Worm (Caenorhabditis elegans) whole organism, late embryonic: Measurements from ENCODE around the gene asns-2.

Experiments
- C08G9.2 ChIP-seq: sonication (generic microtip); optimal IDR thresholded peaks from 2 replicates; lab custom pipeline; 2016; ENCODE audit warnings: mild to moderate bottlenecking, missing genetic modification characterization, moderate library complexity, missing compliant biosample characterization
- C38D4.7 ChIP-seq: fragments of 200-800 bp; sonication (Bioruptor generic); optimal IDR thresholded peaks from 2 replicates; lab custom pipeline; 2018; ENCODE audit warnings: mild to moderate bottlenecking, missing genetic modification characterization, moderate library complexity, missing compliant biosample characterization
- K09A11.1 ChIP-seq: sonication (generic microtip); optimal IDR thresholded peaks from 2 replicates; lab custom pipeline; 2017; ENCODE audit warnings: antibody characterized with exemption, mild to moderate bottlenecking, missing genetic modification characterization, missing compliant biosample characterization; ENCODE audit not compliant: insufficient read depth
- T23F11.4 ChIP-seq: fragments of 200-800 bp; sonication (Bioruptor generic); optimal IDR thresholded peaks from 2 replicates; lab custom pipeline; 2018; ENCODE audit warnings: mild to moderate bottlenecking, missing genetic modification characterization, missing compliant biosample characterization
- Y22D7AL.16 ChIP-seq: sonication (generic microtip); optimal IDR thresholded peaks from 2 replicates; lab custom pipeline; 2016; ENCODE audit warnings: missing genetic modification characterization, missing compliant biosample characterization
- ceh-14 ChIP-seq: sonication (generic microtip); optimal IDR thresholded peaks from 2 replicates; lab custom pipeline; 2016; ENCODE audit warnings: missing genotype, missing genetic modification characterization, missing compliant biosample characterization
- ceh-22 ChIP-seq: sonication (generic microtip); optimal IDR thresholded peaks from 2 replicates; lab custom pipeline; 2017; ENCODE audit warnings: missing biosample characterization, missing genetic modification characterization
- ceh-31 ChIP-seq: sonication (generic microtip); optimal IDR thresholded peaks from 2 replicates; lab custom pipeline; 2016; ENCODE audit warnings: missing genetic modification characterization, missing compliant biosample characterization
- ceh-9 ChIP-seq: sonication (generic microtip); optimal IDR thresholded peaks from 2 replicates; lab custom pipeline; 2016; ENCODE audit warnings: mild to moderate bottlenecking, missing genetic modification characterization, inconsistent platforms, missing compliant biosample characterization
- dmd-4 ChIP-seq: sonication (generic microtip); optimal IDR thresholded peaks from 2 replicates; lab custom pipeline; 2016; ENCODE audit warnings: borderline replicate concordance, missing genetic modification characterization, missing compliant biosample characterization
- elt-4 ChIP-seq: sonication (generic microtip); optimal IDR thresholded peaks from 2 replicates; lab custom pipeline; 2016; ENCODE audit warnings: missing genetic modification characterization, missing compliant biosample characterization
- eyg-1 ChIP-seq: sonication (generic microtip); optimal IDR thresholded peaks from 2 replicates; lab custom pipeline; 2016; ENCODE audit warnings: missing genotype, missing genetic modification characterization, missing compliant biosample characterization
- fax-1 ChIP-seq: sonication (generic microtip); optimal IDR thresholded peaks from 2 replicates; lab custom pipeline; 2016; ENCODE audit warnings: missing genotype, missing genetic modification characterization, missing compliant biosample characterization
- fkh-6 ChIP-seq: sonication (generic microtip); optimal IDR thresholded peaks from 2 replicates; lab custom pipeline; 2016; ENCODE audit warnings: missing genetic modification characterization, missing compliant biosample characterization
- gmeb-2 ChIP-seq: sonication (generic microtip); optimal IDR thresholded peaks from 2 replicates; lab custom pipeline; 2016; ENCODE audit warnings: missing genetic modification characterization, inconsistent platforms, missing compliant biosample characterization
- hlh-15 ChIP-seq: sonication (generic microtip); optimal IDR thresholded peaks from 2 replicates; lab custom pipeline; 2016; ENCODE audit warnings: missing genetic modification characterization, missing compliant biosample characterization
- hlh-6 ChIP-seq: sonication (generic microtip); optimal IDR thresholded peaks from 2 replicates; lab custom pipeline; 2016; ENCODE audit warnings: missing genotype, missing genetic modification characterization, missing compliant biosample characterization
- hlh-8 ChIP-seq: sonication (generic microtip); optimal IDR thresholded peaks from 2 replicates; lab custom pipeline; 2016; ENCODE audit warnings: missing genotype, missing genetic modification characterization, missing compliant biosample characterization
- madf-2 ChIP-seq: sonication (generic microtip); optimal IDR thresholded peaks from 2 replicates; lab custom pipeline; 2017; ENCODE audit warnings: missing genetic modification characterization, missing compliant biosample characterization
- mec-3 ChIP-seq: sonication (generic microtip); optimal IDR thresholded peaks from 2 replicates; lab custom pipeline; 2016; ENCODE audit warnings: borderline replicate concordance, missing genetic modification characterization, missing compliant biosample characterization
- nhr-11 ChIP-seq: fragments of 150-350 bp; optimal IDR thresholded peaks from 2 replicates; lab custom pipeline; 2014; ENCODE audit warnings: missing biosample characterization, missing genetic modification characterization
- nhr-232 ChIP-seq: sonication (generic microtip); optimal IDR thresholded peaks from 2 replicates; lab custom pipeline; 2016; ENCODE audit warnings: missing genetic modification characterization, missing compliant biosample characterization
- npax-4 ChIP-seq: sonication (generic microtip); optimal IDR thresholded peaks from 2 replicates; lab custom pipeline; 2016; ENCODE audit warnings: missing genetic modification characterization, missing compliant biosample characterization
- odd-2 ChIP-seq: sonication (generic microtip); optimal IDR thresholded peaks from 2 replicates; lab custom pipeline; 2017; ENCODE audit warnings: antibody characterized with exemption, mild to moderate bottlenecking, missing genetic modification characterization, missing compliant biosample characterization
- pha-2 ChIP-seq: sonication (generic microtip); optimal IDR thresholded peaks from 2 replicates; lab custom pipeline; 2017; ENCODE audit warnings: mild to moderate bottlenecking, missing genetic modification characterization, missing compliant biosample characterization
- pha-4 ChIP-seq: fragments of 150-350 bp; optimal IDR thresholded peaks from 2 replicates; lab custom pipeline; 2018; ENCODE audit warnings: missing biosample characterization, missing genetic modification reagents, missing genetic modification characterization
- pqm-1 ChIP-seq: sonication (generic microtip); optimal IDR thresholded peaks from 2 replicates; lab custom pipeline; 2016; ENCODE audit warnings: missing genetic modification characterization, missing compliant biosample characterization
- pros-1 ChIP-seq: fragments of 150-350 bp; optimal IDR thresholded peaks from 2 replicates; lab custom pipeline; 2014; ENCODE audit warnings: missing biosample characterization, missing genetic modification reagents, missing genetic modification characterization
- ref-2 ChIP-seq: sonication (generic microtip); optimal IDR thresholded peaks from 2 replicates; lab custom pipeline; 2016; ENCODE audit warnings: missing genetic modification characterization, missing compliant biosample characterization
- rnt-1 ChIP-seq: sonication (generic microtip); optimal IDR thresholded peaks from 2 replicates; lab custom pipeline; 2016; ENCODE audit warnings: missing genetic modification characterization, missing compliant biosample characterization
- sox-2 ChIP-seq: fragments of 200-800 bp; sonication (Bioruptor generic); IDR thresholded peaks from 2 replicates; pipeline ENCODE4 v1.3.6; 2022; ENCODE audit warnings: missing genetic modification reagents, missing genetic modification characterization, missing compliant biosample characterization
- tbx-2 ChIP-seq: sonication (generic microtip); optimal IDR thresholded peaks from 2 replicates; lab custom pipeline; 2016; ENCODE audit warnings: missing genetic modification characterization, missing compliant biosample characterization
- ttx-3 ChIP-seq: sonication (generic microtip); optimal IDR thresholded peaks from 2 replicates; lab custom pipeline; 2016; ENCODE audit warnings: missing genetic modification reagents, missing genetic modification characterization, missing compliant biosample characterization
- unc-3 ChIP-seq, 2 experiments: fragments of 200-800 bp in 1 of 2; sonication (Bioruptor generic) in 1 of 2; sonication (generic microtip) in 1 of 2; conservative IDR thresholded peaks in 1 of 2; optimal IDR thresholded peaks in 1 of 2; 2 replicates each; pipeline versions ENCODE4 v1.3.6 to Lab custom; 2016 to 2022; ENCODE audit warnings: missing compliant biosample characterization in 2 of 2, missing genetic modification characterization in 2 of 2, missing genetic modification reagents in 1 of 2
- unc-55 ChIP-seq: sonication (generic microtip); optimal IDR thresholded peaks from 2 replicates; lab custom pipeline; 2017; ENCODE audit warnings: missing biosample characterization, missing genetic modification reagents, missing genetic modification characterization
- unc-86 ChIP-seq: sonication (generic microtip); optimal IDR thresholded peaks from 2 replicates; lab custom pipeline; 2016; ENCODE audit warnings: missing genetic modification characterization, missing compliant biosample characterization
- ztf-16 ChIP-seq: sonication (generic microtip); optimal IDR thresholded peaks from 2 replicates; lab custom pipeline; 2017; ENCODE audit warnings: missing genetic modification characterization, missing compliant biosample characterization

The asns-2 gene

ce11 chrX:8750660-8751059 lies at the start of gene asns-2:
TSS of gene asns-2 (minus strand) at chrX:8750941.
- TF ChIP-seq npax-4 (tag; lab: Kevin White, UChicago), result no peak
- no peak for TF ChIP-seq madf-2 (tag; lab: Kevin White, UChicago)
- TF ChIP-seq hlh-15, result no peak
- TF ChIP-seq K09A11.1 (tag; lab: Kevin White, UChicago), result no peak
- TF ChIP-seq eyg-1, result no peak
- TF ChIP-seq unc-86 (tag; lab: Kevin White, UChicago), result no peak
- no peak for TF ChIP-seq dmd-4
- no peak for TF ChIP-seq ref-2
- TF ChIP-seq fkh-6, result no peak
- TF ChIP-seq tbx-2 (tag; lab: Kevin White, UChicago), result no peak
- TF ChIP-seq sox-2 (GFP tag; lab: Robert Waterston, UW), result no peak
- TF ChIP-seq rnt-1 (tag; lab: Kevin White, UChicago), result no peak
- TF ChIP-seq ttx-3 (tag; lab: Kevin White, UChicago), result no peak
- no peak for TF ChIP-seq elt-4 (tag; lab: Kevin White, UChicago)

ce11 chrX:8800355-8800754 lies 49.6 kb upstream of the asns-2 start:
- TF ChIP-seq pros-1 (tag; lab: Kevin White, UChicago), result no peak
- no peak for TF ChIP-seq ceh-22 (tag; lab: Kevin White, UChicago)
- no peak for TF ChIP-seq unc-55 (GFP tag; lab: Kevin White, UChicago)
- no peak for TF ChIP-seq eyg-1
- TF ChIP-seq madf-2 (tag; lab: Kevin White, UChicago), result no peak
- no peak for TF ChIP-seq ceh-14 (tag; lab: Kevin White, UChicago)
- no peak for TF ChIP-seq hlh-15
- TF ChIP-seq tbx-2 (tag; lab: Kevin White, UChicago), result no peak
- no peak for TF ChIP-seq unc-3 (GFP tag; conservative IDR thresholded peaks at IDR 0.05; lab: Robert Waterston, UW)
- no peak for TF ChIP-seq unc-3 (tag; optimal IDR thresholded peaks at IDR 0.05; lab: Kevin White, UChicago)
- TF ChIP-seq hlh-6 (tag; lab: Kevin White, UChicago), result no peak
- TF ChIP-seq pqm-1 (tag; lab: Kevin White, UChicago), result no peak
- TF ChIP-seq, all 69 proteins: peak for 0

ce11 chrX:8799925-8800324 lies 49.2 kb upstream of the asns-2 start:
- TF ChIP-seq nhr-11 (tag; lab: Kevin White, UChicago), result no peak
- no peak for TF ChIP-seq odd-2
- no peak for TF ChIP-seq tbx-2 (tag; lab: Kevin White, UChicago)
- TF ChIP-seq ceh-9 (tag; lab: Kevin White, UChicago), result no peak
- TF ChIP-seq, all 69 proteins: peak for 0

DNA sequence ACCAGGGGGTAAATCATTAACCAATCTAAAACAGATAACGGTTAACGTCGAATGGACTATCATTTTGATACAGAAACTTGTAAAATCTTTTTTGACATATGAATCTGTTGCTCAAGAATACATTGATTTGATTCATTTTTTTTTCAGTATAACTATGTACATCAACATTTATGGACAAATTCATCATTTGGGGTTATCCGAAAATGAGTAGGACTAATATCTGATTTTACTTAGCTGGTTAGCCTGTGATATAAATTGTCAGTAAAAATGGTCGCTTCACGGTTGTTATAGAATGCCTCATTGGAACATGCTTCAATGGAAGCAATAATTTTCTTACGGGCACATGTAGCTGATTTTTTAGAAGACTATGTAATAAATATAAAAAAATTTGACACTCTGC lies 46.9 kb upstream of the asns-2 start:
- TF ChIP-seq ref-2 (no peak), ztf-16 (tag; lab: Kevin White, UChicago) (no peak), pha-4 (tag; lab: Kevin White, UChicago) (no peak), ceh-31 (no peak), Y22D7AL.16 (tag; lab: Kevin White, UChicago) (no peak), hlh-8 (tag; lab: Kevin White, UChicago) (no peak), fax-1 (tag; lab: Kevin White, UChicago) (no peak), pha-2 (no peak), mec-3 (no peak), gmeb-2 (no peak), nhr-232 (tag; lab: Kevin White, UChicago) (no peak), C38D4.7 (no peak)

DNA sequence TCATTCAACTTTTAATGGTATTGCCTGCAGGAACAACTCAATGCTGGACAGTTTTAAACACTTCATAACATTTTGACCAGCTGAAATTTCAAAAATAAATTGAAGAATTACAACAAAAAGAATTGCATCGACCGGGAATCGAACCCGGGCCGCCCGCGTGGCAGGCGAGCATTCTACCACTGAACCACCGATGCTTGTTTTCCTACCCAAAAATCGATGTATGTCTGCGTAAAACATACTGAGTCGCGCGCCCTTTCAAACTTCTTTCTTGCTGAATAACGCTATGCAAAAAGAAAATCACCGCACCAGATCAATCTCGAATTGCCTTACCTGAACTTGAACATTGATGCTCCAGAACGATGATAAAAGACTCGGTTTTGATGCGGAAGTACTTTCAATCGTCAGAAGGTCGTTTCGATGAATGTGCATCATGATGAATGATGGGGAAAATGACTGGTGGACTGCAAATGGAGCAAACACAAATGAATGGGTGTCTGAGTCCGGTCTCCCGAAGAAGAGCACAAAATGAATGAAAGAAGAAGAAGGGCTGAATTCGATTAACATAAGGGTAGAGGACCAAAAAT lies 46.0 kb upstream of the asns-2 start, which contains the start of gene R04E5.7:
Gene R04E5.7, minus strand, starts transcription at position 564 of the 584 bp plus-strand sequence.
- no peak for TF ChIP-seq pha-2
- peak; percentile 36 for TF ChIP-seq T23F11.4
- peak; percentile 37 for TF ChIP-seq C08G9.2 (tag; lab: Kevin White, UChicago)
- TF ChIP-seq madf-2 (tag; lab: Kevin White, UChicago), result no peak
